Fruit fly (Drosophila melanogaster): ENCODE measurements around the gene CG7992.

Gene CG7992

DNA sequence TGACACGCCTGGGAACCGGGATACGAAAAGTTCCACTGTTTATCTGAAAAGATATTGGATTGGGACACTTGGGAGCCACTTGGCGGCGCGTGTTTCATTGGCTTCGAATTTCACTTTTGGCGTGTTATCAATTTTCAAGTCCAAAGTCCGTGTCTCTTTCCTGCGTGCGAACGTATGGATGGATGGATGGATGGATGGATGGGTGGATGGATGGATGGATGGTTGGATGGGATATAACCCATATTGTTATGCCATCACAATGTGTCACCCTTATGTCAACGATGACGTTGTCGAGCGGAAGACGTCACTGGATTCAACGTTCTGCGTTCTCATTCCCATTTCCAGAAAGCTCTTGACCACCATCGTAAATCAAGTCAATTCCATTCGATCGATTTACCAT is 40.7 kb upstream of the CG7992 start (continued):
- TF ChIP-seq hkb (optimal IDR thresholded peaks at IDR 0.05) (no peak), hkb (GFP tag; IDR thresholded peaks at IDR 0.05) (no peak), CG16779 (GFP tag; IDR thresholded peaks at IDR 0.05) (no peak), gro (GFP tag; optimal IDR thresholded peaks at IDR 0.05) (no peak)

DNA sequence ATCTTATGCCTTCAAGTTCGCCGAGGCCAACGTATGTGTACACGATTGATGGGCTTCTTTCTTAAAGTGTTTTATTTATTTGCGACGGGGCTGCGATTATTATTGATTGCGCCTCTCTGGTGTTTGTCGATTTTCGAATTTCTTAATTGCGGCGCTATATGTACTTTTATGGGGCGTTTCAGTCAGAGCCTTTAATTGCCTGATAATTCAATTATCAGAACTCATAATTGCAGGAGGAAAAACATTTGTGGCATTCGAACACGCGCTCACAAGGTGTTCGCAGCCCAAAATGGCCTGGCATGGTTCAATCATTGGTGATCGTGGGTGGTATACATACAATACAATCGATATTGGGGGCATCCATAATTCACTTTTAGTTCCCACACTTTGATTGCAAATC is 39.2 kb upstream of the CG7992 start:
- TF ChIP-seq nerfin-1 (tag; optimal IDR thresholded peaks at IDR 0.05) (no peak), exex (tag; optimal IDR thresholded peaks at IDR 0.05) (peak; percentile 43), sug (tag; optimal IDR thresholded peaks at IDR 0.05) (peak; percentile 50), Rx (GFP tag; IDR thresholded peaks at IDR 0.05) (no peak), lab (GFP tag; optimal IDR thresholded peaks at IDR 0.05) (peak; percentile 60), CG18476 (GFP tag; optimal IDR thresholded peaks at IDR 0.05) (no peak), CG13296 (GFP tag; optimal IDR thresholded peaks at IDR 0.05) (no peak)

DNA sequence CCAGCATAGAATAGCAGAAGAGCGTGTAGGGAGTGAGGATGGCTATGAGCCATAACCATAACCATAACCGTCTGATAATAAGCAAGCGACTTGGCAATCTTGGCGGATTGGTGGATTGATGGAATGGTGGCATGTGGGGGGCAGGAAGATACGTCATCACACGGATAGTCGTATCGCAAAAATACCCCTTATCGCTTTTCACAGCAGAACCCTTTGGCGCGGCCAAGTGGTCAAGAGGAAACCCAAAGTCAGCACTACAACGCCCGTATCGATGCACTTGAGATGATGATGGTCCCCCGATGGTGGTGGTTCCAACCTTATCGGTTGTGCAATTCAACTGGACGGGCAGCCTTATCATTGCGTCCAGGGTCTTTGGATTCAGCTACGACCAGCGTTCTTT is 38.4 kb upstream of the CG7992 start:
- TF ChIP-seq Bgb (GFP tag; IDR thresholded peaks at IDR 0.05; ENCODE audit: partially characterized antibody) (no peak), BtbVII (GFP tag; optimal IDR thresholded peaks at IDR 0.05) (peak; percentile 26), br (optimal IDR thresholded peaks at IDR 0.05) (no peak), HmgZ (tag; optimal IDR thresholded peaks at IDR 0.05) (peak; percentile 22), GATAe (GFP tag; conservative IDR thresholded peaks at IDR 0.05) (0 out of 2 replicates have a peak, but pooled peaks have one; percentile 40), D (optimal IDR thresholded peaks at IDR 0.05) (no peak), D (GFP tag; optimal IDR thresholded peaks at IDR 0.05) (no peak), ab (GFP tag; optimal IDR thresholded peaks at IDR 0.05) (no peak), NC2α (GFP tag; optimal IDR thresholded peaks at IDR 0.05) (no peak), Xbp1 (GFP tag; optimal IDR thresholded peaks at IDR 0.05) (no peak), rib (GFP tag; IDR thresholded peaks at IDR 0.05) (0 out of 2 replicates have a peak, but pooled peaks have one; percentile 45), Sry-β (GFP tag; optimal IDR thresholded peaks at IDR 0.05) (no peak), CG34376 (GFP tag; optimal IDR thresholded peaks at IDR 0.05) (peak; percentile 48), H15 (GFP tag; IDR thresholded peaks at IDR 0.05) (no peak), Dip3 (GFP tag; optimal IDR thresholded peaks at IDR 0.05) (no peak), cwo (GFP tag; optimal IDR thresholded peaks at IDR 0.05) (peak; percentile 40), CG8281 (tag; optimal IDR thresholded peaks at IDR 0.05) (peak; percentile 97), CG10462 (GFP tag; optimal IDR thresholded peaks at IDR 0.05) (no peak), Rx (GFP tag; IDR thresholded peaks at IDR 0.05) (no peak), exex (tag; optimal IDR thresholded peaks at IDR 0.05) (peak; percentile 77), Atf-2 (GFP tag; optimal IDR thresholded peaks at IDR 0.05) (no peak), mirr (GFP tag; optimal IDR thresholded peaks at IDR 0.05) (peak; percentile 47), CG16813 (GFP tag; IDR thresholded peaks at IDR 0.05; ENCODE audit: partially characterized antibody) (no peak), grn (GFP tag; optimal IDR thresholded peaks at IDR 0.05) (peak; percentile 77), jing (GFP tag; optimal IDR thresholded peaks at IDR 0.05) (no peak), CG10366 (GFP tag; IDR thresholded peaks at IDR 0.05) (no peak), Ssrp (tag; optimal IDR thresholded peaks at IDR 0.05) (no peak), CG18599 (GFP tag; optimal IDR thresholded peaks at IDR 0.05) (peak; percentile 3), Hey (tag; optimal IDR thresholded peaks at IDR 0.05) (peak; percentile 73), CG13287 (GFP tag; IDR thresholded peaks at IDR 0.05; ENCODE audit: partially characterized antibody) (no peak), sd (tag; optimal IDR thresholded peaks at IDR 0.05) (peak; percentile 20), sug (tag; optimal IDR thresholded peaks at IDR 0.05) (peak; percentile 93), chinmo (GFP tag; IDR thresholded peaks at IDR 0.05; ENCODE audit: partially characterized antibody) (peak; percentile 70; the same call in 1 of the 4 replicates), Pdp1 (GFP tag; optimal IDR thresholded peaks at IDR 0.05) (peak in 1 of 2 experiments; percentile 10)
